Fruit fly (Drosophila melanogaster): ENCODE measurements around the gene CG18528.

CG18528 gene

DNA sequence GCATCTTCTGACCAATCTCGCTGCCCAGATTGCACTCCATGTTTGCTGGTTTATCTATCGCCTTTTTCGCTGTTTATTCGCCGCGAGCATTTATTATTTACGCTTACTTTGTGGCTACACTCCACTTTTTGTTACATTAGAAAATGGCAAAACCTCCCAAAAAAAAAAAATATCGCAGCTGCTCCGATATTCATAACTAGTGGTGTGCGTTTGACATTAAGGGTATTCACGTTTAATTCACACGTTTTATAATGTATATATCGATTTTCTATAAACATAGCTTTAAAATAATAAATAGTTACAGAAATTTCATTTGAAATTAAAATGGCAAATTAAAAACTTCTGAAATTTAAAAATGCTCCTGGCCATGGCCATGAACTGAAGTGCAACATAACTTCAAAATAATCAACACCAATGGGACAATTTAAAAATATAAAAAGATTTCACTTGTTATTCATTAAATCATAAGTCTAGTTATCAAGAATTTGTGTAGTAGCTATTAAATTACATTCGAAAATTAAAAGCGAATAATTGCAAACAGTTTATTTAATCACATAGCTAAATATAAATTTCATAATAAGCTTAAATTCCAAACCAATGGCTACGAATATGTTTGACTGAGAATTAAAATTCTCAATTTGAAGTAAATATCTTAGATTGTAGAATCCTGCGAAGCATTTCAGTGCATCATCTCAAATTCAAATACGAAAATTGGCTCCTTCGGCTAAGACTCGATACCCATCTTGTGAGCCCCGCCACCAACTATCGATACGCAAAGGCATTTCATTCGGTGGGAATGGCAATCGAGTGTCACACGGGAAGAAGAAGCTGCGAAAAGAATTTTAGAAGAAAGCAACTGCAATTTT, 41.5 kb downstream of the CG18528 start, which contains the start of the genes Nab2 and BRWD3 (continued):
- TF ChIP-seq Kr (GFP tag; optimal IDR thresholded peaks at IDR 0.05), result no peak
- no peak for TF ChIP-seq CG4360 (GFP tag; IDR thresholded peaks at IDR 0.05)
- TF ChIP-seq Lim3 (GFP tag; IDR thresholded peaks at IDR 0.05), result no peak
- no peak for TF ChIP-seq CG30431 (GFP tag; optimal IDR thresholded peaks at IDR 0.05)
- TF ChIP-seq CG14860 (GFP tag; IDR thresholded peaks at IDR 0.05; ENCODE audit: partially characterized antibody), result peak; percentile 42; the same call in 2 of the 3 replicates
- no peak for TF ChIP-seq fu2 (GFP tag; optimal IDR thresholded peaks at IDR 0.05)
- peak; percentile 38 for TF ChIP-seq CG10543 (GFP tag; optimal IDR thresholded peaks at IDR 0.05)
- no peak for TF ChIP-seq Myb (GFP tag; optimal IDR thresholded peaks at IDR 0.05)
- TF ChIP-seq wor (GFP tag; IDR thresholded peaks at IDR 0.05), result no peak
- TF ChIP-seq HmgD (GFP tag; optimal IDR thresholded peaks at IDR 0.05), result peak; percentile 27
- 0 out of 2 replicates have a peak, but pooled peaks have one; percentile 17 for TF ChIP-seq ssp (GFP tag; IDR thresholded peaks at IDR 0.05)
- peak; percentile 42 for TF ChIP-seq CG12659 (GFP tag; optimal IDR thresholded peaks at IDR 0.05)
- TF ChIP-seq sens (GFP tag), result peak; percentile 84
- TF ChIP-seq eve (GFP tag; optimal IDR thresholded peaks at IDR 0.05), result no peak
- TF ChIP-seq klu (GFP tag; IDR thresholded peaks at IDR 0.05), result no peak
- TF ChIP-seq CG11093 (GFP tag; IDR thresholded peaks at IDR 0.05), result no peak
- no peak for TF ChIP-seq CG12219 (GFP tag; optimal IDR thresholded peaks at IDR 0.05)
- TF ChIP-seq CG7357 (GFP tag; IDR thresholded peaks at IDR 0.05), result peak; percentile 41; the same call in 1 of the 3 replicates
- no peak for TF ChIP-seq her (GFP tag; optimal IDR thresholded peaks at IDR 0.05)
- TF ChIP-seq slbo (GFP tag; IDR thresholded peaks at IDR 0.05), result peak; percentile 75
- TF ChIP-seq CG15696 (tag; optimal IDR thresholded peaks at IDR 0.05), result peak; percentile 28
- TF ChIP-seq MBD-R2 (GFP tag; IDR thresholded peaks at IDR 0.05), result peak; percentile 67
- no peak for TF ChIP-seq Hand (GFP tag; optimal IDR thresholded peaks at IDR 0.05)
- no peak for TF ChIP-seq Mrtf (GFP tag; IDR thresholded peaks at IDR 0.05)
- no peak for TF ChIP-seq cg (GFP tag; optimal IDR thresholded peaks at IDR 0.05)
- peak; percentile 13 for TF ChIP-seq CG10979 (tag; optimal IDR thresholded peaks at IDR 0.05)
- TF ChIP-seq CG15479 (GFP tag; optimal IDR thresholded peaks at IDR 0.05), result no peak
- no peak for TF ChIP-seq CG13123 (GFP tag; optimal IDR thresholded peaks at IDR 0.05)
- TF ChIP-seq CG15601 (tag; optimal IDR thresholded peaks at IDR 0.05), result no peak
- peak; percentile 75 for TF ChIP-seq bbx (GFP tag; IDR thresholded peaks at IDR 0.05; ENCODE audit: partially characterized antibody)
- no peak for TF ChIP-seq CG11723 (GFP tag; optimal IDR thresholded peaks at IDR 0.05)
- TF ChIP-seq stc (GFP tag; IDR thresholded peaks at IDR 0.05), result peak; percentile 36; the same call in 1 of the 2 replicates
- no peak for TF ChIP-seq CG12942 (GFP tag; optimal IDR thresholded peaks at IDR 0.05)
- no peak for TF ChIP-seq tup (GFP tag; optimal IDR thresholded peaks at IDR 0.05)
- TF ChIP-seq CG8089 (GFP tag; optimal IDR thresholded peaks at IDR 0.05), result no peak
- TF ChIP-seq Meics (GFP tag; optimal IDR thresholded peaks at IDR 0.05), result no peak
- peak; percentile 60; the same call in 1 of the 3 replicates for TF ChIP-seq ken (GFP tag; IDR thresholded peaks at IDR 0.05)
- TF ChIP-seq al (GFP tag; IDR thresholded peaks at IDR 0.05), result 0 out of 2 replicates have a peak, but pooled peaks have one; percentile 34
- peak; percentile 79 for TF ChIP-seq MESR4 (GFP tag; optimal IDR thresholded peaks at IDR 0.05)
- peak; percentile 78 for TF ChIP-seq Sry-δ (GFP tag; optimal IDR thresholded peaks at IDR 0.05)
- no peak for TF ChIP-seq gfzf (GFP tag; optimal IDR thresholded peaks at IDR 0.05)
- peak; percentile 85 for TF ChIP-seq CG6791 (GFP tag; IDR thresholded peaks at IDR 0.05; ENCODE audit: partially characterized antibody)
- no peak for TF ChIP-seq kay (GFP tag; optimal IDR thresholded peaks at IDR 0.05)
- TF ChIP-seq vfl (GFP tag; optimal IDR thresholded peaks at IDR 0.05), result no peak
- TF ChIP-seq Doc3 (GFP tag; IDR thresholded peaks at IDR 0.05; ENCODE audit: partially characterized antibody), result peak; percentile 33
- TF ChIP-seq Fer1 (GFP tag; optimal IDR thresholded peaks at IDR 0.05), result no peak
- peak; percentile 1 for TF ChIP-seq pho (GFP tag; optimal IDR thresholded peaks at IDR 0.05)
- no peak for TF ChIP-seq CG6765 (GFP tag; optimal IDR thresholded peaks at IDR 0.05)
- no peak for TF ChIP-seq insv (GFP tag; optimal IDR thresholded peaks at IDR 0.05)

All from whole organism, embryonic.